Fruit fly (Drosophila melanogaster) whole organism, prepupa: ENCODE results near the gene CG32107.

Source experiments
- Blimp-1 ChIP-seq: fragments of 200-800 bp; sonication (Bioruptor generic); optimal IDR thresholded peaks from 3 replicates; lab custom pipeline; 2017; ENCODE audit warnings: missing biosample characterization, missing genetic modification characterization, mild to moderate bottlenecking, moderate library complexity, missing genetic modification reagents
- CG15336 ChIP-seq: fragments of 200-800 bp; sonication (Bioruptor generic); IDR thresholded peaks from 2 replicates; pipeline ENCODE4 v1.3.6; 2022; ENCODE audit warnings: missing biosample characterization, missing genetic modification characterization
- CG6163 ChIP-seq: fragments of 200-800 bp; sonication (Bioruptor generic); IDR thresholded peaks from 3 replicates; pipeline ENCODE4 v1.3.6; 2022; ENCODE audit warnings: missing biosample characterization, missing genetic modification characterization
- CG6808 ChIP-seq: fragments of 200-800 bp; sonication (Bioruptor generic); optimal IDR thresholded peaks from 3 replicates; lab custom pipeline; 2017; ENCODE audit warnings: missing biosample characterization, missing genetic modification characterization, mild to moderate bottlenecking, moderate library complexity, missing genetic modification reagents
- CG8632 ChIP-seq: fragments of 200-800 bp; sonication (Bioruptor generic); optimal IDR thresholded peaks from 3 replicates; lab custom pipeline; 2016; ENCODE audit warnings: missing biosample characterization, missing genetic modification characterization
- Smox ChIP-seq: fragments of 200-800 bp; sonication (Bioruptor generic); optimal IDR thresholded peaks from 3 replicates; lab custom pipeline; 2016; ENCODE audit warnings: missing biosample characterization, missing genetic modification characterization
- Sox102F ChIP-seq: fragments of 200-800 bp; sonication (Bioruptor generic); optimal IDR thresholded peaks from 2 replicates; lab custom pipeline; 2016; ENCODE audit warnings: missing biosample characterization, mild to moderate bottlenecking, missing genetic modification characterization
- eg ChIP-seq: fragments of 200-800 bp; sonication (Bioruptor generic); IDR thresholded peaks from 3 replicates; pipeline ENCODE4 v1.3.6; 2022; ENCODE audit warnings: missing biosample characterization, missing genetic modification characterization
- lz ChIP-seq: fragments of 200-800 bp; sonication (Bioruptor generic); optimal IDR thresholded peaks from 3 replicates; lab custom pipeline; 2016; ENCODE audit warnings: missing biosample characterization, missing genetic modification characterization
- ss ChIP-seq, 2 experiments: fragments of 200-800 bp; sonication (Bioruptor generic); optimal IDR thresholded peaks; 2 replicates in 1 of 2; 3 replicates in 1 of 2; lab custom pipeline; 2017 to 2018; ENCODE audit warnings: mild to moderate bottlenecking in 2 of 2, missing biosample characterization in 2 of 2, missing genetic modification characterization in 2 of 2, moderate library complexity in 1 of 2

DNA sequence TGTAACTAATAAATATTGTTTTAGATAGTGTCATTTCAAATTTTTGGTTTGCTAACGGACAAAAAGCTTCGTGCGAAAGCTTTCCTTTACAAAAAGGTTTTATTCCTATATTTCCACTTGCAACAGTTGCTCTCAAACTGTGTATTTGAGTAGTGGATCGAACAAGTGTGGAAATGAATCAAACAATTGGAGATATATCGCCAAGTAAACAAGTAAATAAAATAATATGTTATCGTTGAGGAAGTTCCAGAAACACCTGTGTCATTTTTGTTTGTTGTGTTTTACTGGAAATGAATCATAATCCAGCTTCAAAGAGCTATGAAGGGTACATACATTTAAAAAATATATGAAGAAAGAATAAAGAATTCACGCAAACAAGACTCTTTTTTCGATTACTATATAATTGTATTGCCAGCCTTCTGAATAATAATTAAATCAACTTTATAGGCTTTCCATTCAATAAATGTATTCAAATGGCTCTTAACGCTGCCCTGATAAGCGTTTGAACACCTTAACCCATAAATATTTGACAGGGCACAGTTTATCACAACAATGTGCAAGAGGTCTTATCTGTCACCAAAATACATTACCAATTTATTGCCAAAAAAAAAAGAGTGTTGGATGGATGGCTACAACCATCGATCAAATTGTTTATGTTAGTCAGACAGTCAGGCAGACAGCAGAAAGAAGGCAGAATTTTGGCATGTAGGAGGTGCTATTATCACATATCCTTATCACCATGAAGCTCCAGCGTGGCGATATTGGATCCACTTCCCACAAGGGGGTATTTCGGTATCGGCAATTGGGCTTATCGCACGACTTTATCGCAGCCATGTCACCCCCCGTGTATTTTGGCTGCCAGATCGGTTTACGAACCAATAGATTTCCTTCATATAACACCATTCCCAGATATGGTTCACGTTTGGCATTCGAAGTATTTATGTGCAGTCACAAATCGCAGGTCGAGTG lies 25.3 kb downstream of the CG32107 start:
- no peak for TF ChIP-seq CG15336 (GFP tag; lab: Robert Waterston, UW)
- TF ChIP-seq lz (GFP tag; lab: Kevin White, UChicago): no peak
- TF ChIP-seq ss (GFP tag; optimal IDR thresholded peaks at IDR 0.05; lab: Kevin White, UChicago): no peak
- TF ChIP-seq CG6808: no peak
- TF ChIP-seq Sox102F (GFP tag; lab: Kevin White, UChicago): no peak
- TF ChIP-seq Smox (GFP tag; lab: Kevin White, UChicago): no peak
- TF ChIP-seq CG6163 (GFP tag; lab: Robert Waterston, UW): no peak
- no peak for TF ChIP-seq CG8632 (GFP tag; lab: Kevin White, UChicago)
- TF ChIP-seq Blimp-1 (GFP tag; lab: Kevin White, UChicago): no peak
- no peak for TF ChIP-seq eg (GFP tag; lab: Robert Waterston, UW)
